Fruit fly (Drosophila melanogaster): ENCODE results near the gene kmr.

- no peak for TF ChIP-seq CG4318 (GFP tag; optimal IDR thresholded peaks at IDR 0.05)
- TF ChIP-seq Gug (GFP tag; IDR thresholded peaks at IDR 0.05) = no peak
- no peak for TF ChIP-seq CG8632 (GFP tag; optimal IDR thresholded peaks at IDR 0.05)
- no peak for TF ChIP-seq Eip75B (GFP tag; optimal IDR thresholded peaks at IDR 0.05)
- TF ChIP-seq CG11902 (GFP tag; optimal IDR thresholded peaks at IDR 0.05) = no peak
- TF ChIP-seq Ets21C (GFP tag; optimal IDR thresholded peaks at IDR 0.05) = no peak
- TF ChIP-seq CG6276 (GFP tag; optimal IDR thresholded peaks at IDR 0.05) = no peak
- TF ChIP-seq lz (GFP tag; optimal IDR thresholded peaks at IDR 0.05) = no peak
- no peak for TF ChIP-seq CG8119 (GFP tag; IDR thresholded peaks at IDR 0.05)
- TF ChIP-seq CG6854 (GFP tag; optimal IDR thresholded peaks at IDR 0.05) = no peak
- no peak for TF ChIP-seq Sox102F (GFP tag; optimal IDR thresholded peaks at IDR 0.05)
- TF ChIP-seq CG15336 (GFP tag; IDR thresholded peaks at IDR 0.05) = no peak
- TF ChIP-seq achi (GFP tag; optimal IDR thresholded peaks at IDR 0.05) = no peak
Measured at dm6 chr3R:13721998-13722397, 7.0 kb downstream of the kmr start.
